Worm (Caenorhabditis elegans) whole organism, L2 larva: Measurements from ENCODE around the gene Y48E1C.4.

Experiments
- C34F6.9 ChIP-seq: fragments of 150-350 bp; optimal IDR thresholded peaks from 2 replicates; lab custom pipeline; 2014; ENCODE audit warnings: missing biosample characterization, missing genetic modification characterization
- F13H6.1 ChIP-seq: sonication (generic microtip); optimal IDR thresholded peaks from 2 replicates; lab custom pipeline; 2016; ENCODE audit warnings: missing genetic modification characterization, missing compliant biosample characterization
- R02D3.7 ChIP-seq: fragments of 150-350 bp; optimal IDR thresholded peaks from 2 replicates; lab custom pipeline; 2014; ENCODE audit warnings: missing biosample characterization, missing genetic modification characterization
- Y55F3AM.14 ChIP-seq: fragments of 200-800 bp; sonication (Bioruptor generic); optimal IDR thresholded peaks from 2 replicates; lab custom pipeline; 2018; ENCODE audit warnings: mild to moderate bottlenecking, missing genetic modification characterization, missing compliant biosample characterization
- ZK546.5 ChIP-seq: sonication (generic microtip); optimal IDR thresholded peaks from 2 replicates; lab custom pipeline; 2017; ENCODE audit warnings: missing biosample characterization, missing genetic modification characterization
- alr-1 ChIP-seq: fragments of 150-350 bp; optimal IDR thresholded peaks from 2 replicates; lab custom pipeline; 2014; ENCODE audit warnings: missing biosample characterization, missing genetic modification characterization
- aly-2 ChIP-seq: fragments of 150-350 bp; optimal IDR thresholded peaks from 2 replicates; lab custom pipeline; 2014; ENCODE audit warnings: missing biosample characterization, missing genetic modification characterization
- ama-1 ChIP-seq: fragments of 150-350 bp; optimal IDR thresholded peaks from 2 replicates; lab custom pipeline; 2018; ENCODE audit warnings: inconsistent platforms
- blmp-1 ChIP-seq: sonication (generic microtip); optimal IDR thresholded peaks from 2 replicates; lab custom pipeline; 2017; ENCODE audit warnings: missing genetic modification characterization, mild to moderate bottlenecking, missing compliant biosample characterization, antibody characterized with exemption, moderate library complexity; ENCODE audit not compliant: insufficient read depth
- ceh-16 ChIP-seq: fragments of 150-350 bp; optimal IDR thresholded peaks from 2 replicates; lab custom pipeline; 2014; ENCODE audit warnings: missing biosample characterization, missing genetic modification characterization
- ceh-82 ChIP-seq: fragments of 150-350 bp; optimal IDR thresholded peaks from 2 replicates; lab custom pipeline; 2014; ENCODE audit warnings: missing biosample characterization, missing genetic modification characterization
- crh-2 ChIP-seq: sonication (generic microtip); optimal IDR thresholded peaks from 2 replicates; lab custom pipeline; 2017; ENCODE audit warnings: missing biosample characterization, missing genetic modification characterization
- dmd-4 ChIP-seq: sonication (generic microtip); optimal IDR thresholded peaks from 2 replicates; lab custom pipeline; 2017; ENCODE audit warnings: missing biosample characterization, missing genetic modification characterization
- egl-27 ChIP-seq: sonication (generic microtip); optimal IDR thresholded peaks from 3 replicates; lab custom pipeline; 2017; ENCODE audit warnings: missing biosample characterization, missing genetic modification reagents, missing genetic modification characterization
- elt-1 ChIP-seq: fragments of 150-350 bp; optimal IDR thresholded peaks from 2 replicates; lab custom pipeline; 2014; ENCODE audit warnings: missing biosample characterization, missing genetic modification characterization
- elt-3 ChIP-seq: sonication (generic microtip); optimal IDR thresholded peaks from 2 replicates; lab custom pipeline; 2017; ENCODE audit warnings: missing biosample characterization, missing genetic modification characterization
- fos-1 ChIP-seq: fragments of 150-350 bp; optimal IDR thresholded peaks from 2 replicates; lab custom pipeline; 2014; ENCODE audit warnings: missing biosample characterization, missing genetic modification characterization
- gmeb-1 ChIP-seq: fragments of 150-350 bp; optimal IDR thresholded peaks from 2 replicates; lab custom pipeline; 2014; ENCODE audit warnings: missing biosample characterization, missing genetic modification characterization
- lin-11 ChIP-seq: fragments of 150-350 bp; sonication (generic microtip); optimal IDR thresholded peaks from 2 replicates; lab custom pipeline; 2014; ENCODE audit warnings: missing biosample characterization, missing genetic modification characterization, inconsistent platforms, mixed read lengths
- lin-13 ChIP-seq: fragments of 150-350 bp; optimal IDR thresholded peaks from 2 replicates; lab custom pipeline; 2014; ENCODE audit warnings: missing biosample characterization, missing genetic modification reagents, missing genetic modification characterization
- lin-39 ChIP-seq: fragments of 150-350 bp; optimal IDR thresholded peaks from 2 replicates; lab custom pipeline; 2014; ENCODE audit warnings: missing biosample characterization, missing genetic modification reagents, missing genetic modification characterization
- lsy-2 ChIP-seq, 2 experiments: fragments of 150-350 bp in 1 of 2; sonication (generic microtip) in 1 of 2; optimal IDR thresholded peaks; 2 replicates each; lab custom pipeline; 2014 to 2017; ENCODE audit warnings: missing biosample characterization in 2 of 2, missing genetic modification characterization in 2 of 2
- mab-5 ChIP-seq: fragments of 150-350 bp; optimal IDR thresholded peaks from 2 replicates; lab custom pipeline; 2014; ENCODE audit warnings: missing biosample characterization, missing genetic modification characterization
- mbf-1 ChIP-seq: sonication (generic microtip); optimal IDR thresholded peaks from 2 replicates; lab custom pipeline; 2017; ENCODE audit warnings: missing biosample characterization, missing genetic modification characterization
- mdl-1 ChIP-seq, 2 experiments: fragments of 150-350 bp in 1 of 2; sonication (generic microtip) in 1 of 2; optimal IDR thresholded peaks; 2 replicates each; lab custom pipeline; 2017; ENCODE audit warnings: missing biosample characterization in 2 of 2, missing genetic modification characterization in 2 of 2
- nhr-10 ChIP-seq: sonication (generic microtip); optimal IDR thresholded peaks from 2 replicates; lab custom pipeline; 2017; ENCODE audit warnings: missing biosample characterization, missing genetic modification characterization
- nhr-11 ChIP-seq: fragments of 150-350 bp; optimal IDR thresholded peaks from 2 replicates; lab custom pipeline; 2014; ENCODE audit warnings: missing biosample characterization, missing genetic modification characterization
- nhr-12 ChIP-seq: fragments of 150-350 bp; optimal IDR thresholded peaks from 2 replicates; lab custom pipeline; 2014; ENCODE audit warnings: missing biosample characterization, missing genetic modification characterization
- nhr-129 ChIP-seq: fragments of 150-350 bp; optimal IDR thresholded peaks from 2 replicates; lab custom pipeline; 2014; ENCODE audit warnings: missing biosample characterization, missing genetic modification characterization
- nhr-21 ChIP-seq: fragments of 150-350 bp; optimal IDR thresholded peaks from 2 replicates; lab custom pipeline; 2014; ENCODE audit warnings: missing biosample characterization, missing genetic modification characterization
- nhr-23 ChIP-seq: fragments of 150-350 bp; optimal IDR thresholded peaks from 2 replicates; lab custom pipeline; 2014; ENCODE audit warnings: missing biosample characterization, missing genetic modification reagents, missing genetic modification characterization
- nhr-237 ChIP-seq: fragments of 150-350 bp; optimal IDR thresholded peaks from 2 replicates; lab custom pipeline; 2014; ENCODE audit warnings: missing biosample characterization, missing genetic modification characterization
- nhr-25 ChIP-seq: fragments of 150-350 bp; sonication (generic microtip); optimal IDR thresholded peaks from 3 replicates; lab custom pipeline; 2014; ENCODE audit warnings: missing biosample characterization, missing genetic modification characterization
- nhr-6 ChIP-seq: fragments of 150-350 bp; optimal IDR thresholded peaks from 2 replicates; lab custom pipeline; 2014; ENCODE audit warnings: missing biosample characterization, missing genetic modification characterization
- nhr-77 ChIP-seq: fragments of 150-350 bp; optimal IDR thresholded peaks from 2 replicates; lab custom pipeline; 2014; ENCODE audit warnings: missing biosample characterization, missing genetic modification characterization
- peb-1 ChIP-seq: fragments of 150-350 bp; optimal IDR thresholded peaks from 2 replicates; lab custom pipeline; 2014; ENCODE audit warnings: missing biosample characterization, missing genetic modification characterization
- sem-4 ChIP-seq: fragments of 150-350 bp; optimal IDR thresholded peaks from 2 replicates; lab custom pipeline; 2014; ENCODE audit warnings: missing biosample characterization, missing genetic modification reagents, missing genetic modification characterization
- skn-1 ChIP-seq: sonication (generic microtip); optimal IDR thresholded peaks from 2 replicates; lab custom pipeline; 2017; ENCODE audit warnings: missing biosample characterization, missing genetic modification characterization
- sma-3 ChIP-seq: sonication (generic microtip); optimal IDR thresholded peaks from 2 replicates; lab custom pipeline; 2016; ENCODE audit warnings: missing genetic modification reagents, missing genetic modification characterization, missing compliant biosample characterization
- sma-9 ChIP-seq, 2 experiments: fragments of 150-350 bp in 1 of 2; sonication (generic microtip) in 1 of 2; optimal IDR thresholded peaks; 2 replicates each; lab custom pipeline; 2014 to 2016; ENCODE audit warnings: missing genetic modification characterization in 2 of 2, mild to moderate bottlenecking in 1 of 2, missing biosample characterization in 1 of 2, missing compliant biosample characterization in 1 of 2, missing genetic modification reagents in 1 of 2, moderate library complexity in 1 of 2
- snpc-4 ChIP-seq: fragments of 150-350 bp; optimal IDR thresholded peaks from 2 replicates; lab custom pipeline; 2014; ENCODE audit warnings: missing biosample characterization, missing genetic modification characterization
- unc-39 ChIP-seq: fragments of 150-350 bp; optimal IDR thresholded peaks from 2 replicates; lab custom pipeline; 2014; ENCODE audit warnings: missing biosample characterization, missing genetic modification characterization
- unc-55 ChIP-seq: fragments of 150-350 bp; sonication (generic microtip); optimal IDR thresholded peaks from 3 replicates; lab custom pipeline; 2014; ENCODE audit warnings: missing biosample characterization, missing genetic modification reagents, missing genetic modification characterization
- unc-62 ChIP-seq: fragments of 150-350 bp; optimal IDR thresholded peaks from 2 replicates; lab custom pipeline; 2014; ENCODE audit warnings: missing biosample characterization, missing genetic modification reagents, missing genetic modification characterization
- zag-1 ChIP-seq: fragments of 150-350 bp; optimal IDR thresholded peaks from 2 replicates; lab custom pipeline; 2014; ENCODE audit warnings: missing biosample characterization, missing genetic modification characterization
- ztf-1 ChIP-seq: fragments of 200-800 bp; sonication (Bioruptor generic); conservative IDR thresholded peaks from 2 replicates; pipeline ENCODE4 v1.3.6; 2022; ENCODE audit warnings: missing genetic modification characterization, missing compliant biosample characterization
- ztf-11 ChIP-seq: sonication (generic microtip); optimal IDR thresholded peaks from 2 replicates; lab custom pipeline; 2017; ENCODE audit warnings: missing biosample characterization, missing genetic modification characterization
- ztf-4 ChIP-seq: fragments of 150-350 bp; optimal IDR thresholded peaks from 2 replicates; lab custom pipeline; 2014; ENCODE audit warnings: missing biosample characterization, missing genetic modification characterization

The Y48E1C.4 gene

ce11 chrII:13470655-13471054, 34.0 kb upstream of the Y48E1C.4 start:
- TF ChIP-seq nhr-129 (tag; lab: Kevin White, UChicago) (no peak), crh-2 (tag; lab: Kevin White, UChicago) (no peak), mab-5 (no peak), unc-39 (tag; lab: Kevin White, UChicago) (no peak), ceh-82 (tag; lab: Kevin White, UChicago) (no peak), ceh-16 (no peak), fos-1 (tag; lab: Kevin White, UChicago) (no peak), Y55F3AM.14 (GFP tag; lab: Kevin White, UChicago) (no peak), lin-13 (GFP tag; lab: Kevin White, UChicago) (no peak), mdl-1 (tag; optimal IDR thresholded peaks at IDR 0.05; lab: Kevin White, UChicago) (no peak), aly-2 (tag; lab: Kevin White, UChicago) (no peak), peb-1 (tag; lab: Kevin White, UChicago) (no peak), lin-11 (tag; lab: Kevin White, UChicago) (no peak), R02D3.7 (tag; lab: Kevin White, UChicago) (no peak), nhr-21 (tag; lab: Kevin White, UChicago) (no peak), sem-4 (no peak)

- TF ChIP-seq fos-1 (tag; lab: Kevin White, UChicago) (peak; percentile 88), mab-5 (no peak), sma-3 (GFP tag; lab: Kevin White, UChicago) (peak; percentile 59), egl-27 (tag; lab: Kevin White, UChicago) (peak; percentile 80), mbf-1 (tag; lab: Kevin White, UChicago) (no peak), blmp-1 (peak; percentile 27), nhr-129 (tag; lab: Kevin White, UChicago) (peak; percentile 97), ztf-1 (GFP tag; lab: Robert Waterston, UW) (no peak), elt-1 (no peak), nhr-23 (tag; lab: Kevin White, UChicago) (no peak), dmd-4 (tag; lab: Kevin White, UChicago) (no peak), nhr-77 (tag; lab: Kevin White, UChicago) (no peak), unc-62 (GFP tag; lab: Kevin White, UChicago) (no peak), peb-1 (tag; lab: Kevin White, UChicago) (no peak), nhr-25 (tag; lab: Kevin White, UChicago) (peak; percentile 82), lin-11 (tag; lab: Kevin White, UChicago) (no peak), ama-1 (no peak), ZK546.5 (tag; lab: Kevin White, UChicago) (no peak), ceh-82 (tag; lab: Kevin White, UChicago) (no peak), sem-4 (no peak), nhr-12 (tag; lab: Kevin White, UChicago) (no peak), nhr-6 (tag; lab: Kevin White, UChicago) (no peak), Y55F3AM.14 (GFP tag; lab: Kevin White, UChicago) (peak; percentile 12), sma-9 (GFP tag; optimal IDR thresholded peaks at IDR 0.05; lab: Kevin White, UChicago) (peak; percentile 98), sma-9 (tag; optimal IDR thresholded peaks at IDR 0.05; lab: Kevin White, UChicago) (no peak), F13H6.1 (tag; lab: Kevin White, UChicago) (peak; percentile 80), nhr-11 (tag; lab: Kevin White, UChicago) (no peak), mdl-1 (tag; optimal IDR thresholded peaks at IDR 0.05; lab: Kevin White, UChicago) (peak; percentile 43), nhr-237 (tag; lab: Kevin White, UChicago) (no peak), skn-1 (no peak), alr-1 (tag; lab: Kevin White, UChicago) (no peak), R02D3.7 (tag; lab: Kevin White, UChicago) (no peak), crh-2 (tag; lab: Kevin White, UChicago) (peak; percentile 77), unc-39 (tag; lab: Kevin White, UChicago) (no peak), gmeb-1 (tag; lab: Kevin White, UChicago) (peak; percentile 44), ztf-4 (tag; lab: Kevin White, UChicago) (no peak), lsy-2 (tag; optimal IDR thresholded peaks at IDR 0.05; lab: Kevin White, UChicago) (peak in 1 of 2 experiments; percentile 59), lin-39 (no peak), ceh-16 (no peak), nhr-10 (tag; lab: Kevin White, UChicago) (no peak), unc-55 (GFP tag; lab: Kevin White, UChicago) (no peak), snpc-4 (no peak), zag-1 (tag; lab: Kevin White, UChicago) (no peak), ztf-11 (no peak), C34F6.9 (peak; percentile 63), aly-2 (tag; lab: Kevin White, UChicago) (no peak), nhr-21 (tag; lab: Kevin White, UChicago) (peak; percentile 91), elt-3 (tag; lab: Kevin White, UChicago) (no peak), lin-13 (GFP tag; lab: Kevin White, UChicago) (no peak)
- TF ChIP-seq, all 48 proteins: peak for 15
Measured at ce11 chrII:13469043-13469652, 32.5 kb upstream of the Y48E1C.4 start, which contains the start of gene E01G4.3. TSS of gene E01G4.3 (minus strand) at chrII:13469602.
